Worm (Caenorhabditis elegans) whole organism, young adult: ENCODE data around the gene col-109.

ENCODE experiments used
- B0261.1 ChIP-seq: sonication (generic microtip); optimal IDR thresholded peaks from 2 replicates; lab custom pipeline; 2016; ENCODE audit warnings: mild to moderate bottlenecking, missing genetic modification characterization, moderate library complexity, missing compliant biosample characterization
- C06A6.2 ChIP-seq: fragments of 200-800 bp; sonication (Bioruptor generic); conservative IDR thresholded peaks from 2 replicates; pipeline ENCODE4 v1.3.6; 2022; ENCODE audit warnings: missing genetic modification characterization, missing compliant biosample characterization
- C17E4.6 ChIP-seq: fragments of 200-800 bp; sonication (Bioruptor generic); IDR thresholded peaks from 2 replicates; pipeline ENCODE4 v1.3.6; 2022; ENCODE audit warnings: missing genetic modification reagents, missing genetic modification characterization, missing compliant biosample characterization
- D2030.7 ChIP-seq: fragments of 200-800 bp; sonication (Bioruptor generic); IDR thresholded peaks from 2 replicates; pipeline ENCODE4 v1.3.6; 2022; ENCODE audit warnings: missing genetic modification reagents, missing genetic modification characterization, missing compliant biosample characterization
- F22D6.2 ChIP-seq: sonication (generic microtip); optimal IDR thresholded peaks from 2 replicates; lab custom pipeline; 2016; ENCODE audit warnings: mild to moderate bottlenecking, missing genetic modification characterization, missing compliant biosample characterization
- F33H1.4 ChIP-seq: fragments of 200-800 bp; sonication (Bioruptor generic); IDR thresholded peaks from 2 replicates; pipeline ENCODE4 v1.3.6; 2022; ENCODE audit warnings: missing genetic modification reagents, missing genetic modification characterization, missing compliant biosample characterization
- F37B4.10 ChIP-seq: fragments of 200-800 bp; sonication (Bioruptor generic); IDR thresholded peaks from 2 replicates; pipeline ENCODE4 v1.3.6; 2022; ENCODE audit warnings: missing genetic modification characterization, missing compliant biosample characterization
- F49E8.2 ChIP-seq: sonication (generic microtip); optimal IDR thresholded peaks from 3 replicates; lab custom pipeline; 2017; ENCODE audit warnings: missing genetic modification characterization, mild to moderate bottlenecking, missing compliant biosample characterization, antibody characterized with exemption, moderate library complexity; ENCODE audit not compliant: insufficient read depth
- K11D2.4 ChIP-seq: fragments of 200-800 bp; sonication (Bioruptor generic); IDR thresholded peaks from 2 replicates; pipeline ENCODE4 v1.3.6; 2022; ENCODE audit warnings: missing genetic modification reagents, missing genetic modification characterization, missing compliant biosample characterization
- Y53G8AR.9 ChIP-seq: fragments of 200-800 bp; sonication (Bioruptor generic); conservative IDR thresholded peaks from 2 replicates; pipeline ENCODE4 v1.3.6; 2022; ENCODE audit warnings: missing genetic modification reagents, missing genetic modification characterization, missing compliant biosample characterization
- Y67H2A.10 ChIP-seq: fragments of 200-800 bp; sonication (Bioruptor generic); conservative IDR thresholded peaks from 2 replicates; pipeline ENCODE4 v1.3.6; 2022; ENCODE audit warnings: missing genetic modification reagents, missing genetic modification characterization, missing compliant biosample characterization
- attf-5 ChIP-seq: fragments of 200-800 bp; sonication (Bioruptor generic); optimal IDR thresholded peaks from 2 replicates; lab custom pipeline; 2018; ENCODE audit warnings: mild to moderate bottlenecking, missing genetic modification characterization, missing compliant biosample characterization
- attf-6 ChIP-seq: fragments of 200-800 bp; sonication (Bioruptor generic); IDR thresholded peaks from 2 replicates; pipeline ENCODE4 v1.3.6; 2022; ENCODE audit warnings: missing genetic modification reagents, missing genetic modification characterization, missing compliant biosample characterization
- bed-2 ChIP-seq: fragments of 200-800 bp; sonication (Bioruptor generic); IDR thresholded peaks from 2 replicates; pipeline ENCODE4 v1.3.6; 2022; ENCODE audit warnings: missing genetic modification reagents, missing genetic modification characterization, missing compliant biosample characterization
- cebp-1 ChIP-seq, 2 experiments: fragments of 200-800 bp in 1 of 2; sonication (Bioruptor generic) in 1 of 2; sonication (generic microtip) in 1 of 2; IDR thresholded peaks in 1 of 2; optimal IDR thresholded peaks in 1 of 2; 2 replicates each; pipeline versions ENCODE4 v1.3.6 to Lab custom; 2017 to 2022; ENCODE audit warnings: missing compliant biosample characterization in 2 of 2, missing genetic modification characterization in 2 of 2, mild to moderate bottlenecking in 1 of 2, missing genetic modification reagents in 1 of 2, moderate library complexity in 1 of 2
- ceh-27 ChIP-seq: fragments of 200-800 bp; sonication (Bioruptor generic); optimal IDR thresholded peaks from 2 replicates; lab custom pipeline; 2018; ENCODE audit warnings: mild to moderate bottlenecking, missing genetic modification characterization, moderate library complexity, missing compliant biosample characterization
- ceh-91 ChIP-seq: fragments of 200-800 bp; sonication (Bioruptor generic); IDR thresholded peaks from 2 replicates; pipeline ENCODE4 v1.3.6; 2022; ENCODE audit warnings: missing genetic modification reagents, missing genetic modification characterization, missing compliant biosample characterization
- dpff-1 ChIP-seq: sonication (generic microtip); optimal IDR thresholded peaks from 2 replicates; lab custom pipeline; 2017; ENCODE audit warnings: mild to moderate bottlenecking, missing genetic modification characterization, missing compliant biosample characterization
- egl-18 ChIP-seq: fragments of 200-800 bp; sonication (Bioruptor generic); IDR thresholded peaks from 2 replicates; pipeline ENCODE4 v1.3.6; 2022; ENCODE audit warnings: missing genetic modification reagents, missing genetic modification characterization, missing compliant biosample characterization
- egl-44 ChIP-seq: fragments of 200-800 bp; sonication (Bioruptor generic); IDR thresholded peaks from 2 replicates; pipeline ENCODE4 v1.3.6; 2022; ENCODE audit warnings: missing genetic modification reagents, missing genetic modification characterization, missing compliant biosample characterization
- ekl-4 ChIP-seq: fragments of 200-800 bp; sonication (Bioruptor generic); IDR thresholded peaks from 2 replicates; pipeline ENCODE4 v1.3.6; 2022; ENCODE audit warnings: missing genetic modification reagents, missing genetic modification characterization, missing compliant biosample characterization
- gei-17 ChIP-seq: fragments of 200-800 bp; sonication (Bioruptor generic); optimal IDR thresholded peaks from 2 replicates; lab custom pipeline; 2018; ENCODE audit warnings: mild to moderate bottlenecking, missing genetic modification characterization, missing compliant biosample characterization
- hlh-26 ChIP-seq: fragments of 200-800 bp; sonication (Bioruptor generic); conservative IDR thresholded peaks from 2 replicates; pipeline ENCODE4 v1.3.6; 2022; ENCODE audit warnings: missing genetic modification reagents, missing genetic modification characterization, missing compliant biosample characterization
- hmg-20 ChIP-seq: fragments of 200-800 bp; sonication (Bioruptor generic); IDR thresholded peaks from 2 replicates; pipeline ENCODE4 v1.3.6; 2022; ENCODE audit warnings: missing genetic modification reagents, missing genetic modification characterization, missing compliant biosample characterization
- let-607 ChIP-seq, 2 experiments: fragments of 200-800 bp in 1 of 2; sonication (Bioruptor generic) in 1 of 2; sonication (generic microtip) in 1 of 2; optimal IDR thresholded peaks; 2 replicates each; lab custom pipeline; 2016 to 2018; ENCODE audit warnings: mild to moderate bottlenecking in 2 of 2, missing compliant biosample characterization in 2 of 2, missing genetic modification characterization in 2 of 2, moderate library complexity in 2 of 2, missing genotype in 1 of 2
- lsy-27 ChIP-seq: sonication (generic microtip); optimal IDR thresholded peaks from 2 replicates; lab custom pipeline; 2017; ENCODE audit warnings: missing genetic modification characterization, mild to moderate bottlenecking, missing compliant biosample characterization, antibody characterized with exemption, missing genotype, borderline replicate concordance; ENCODE audit not compliant: insufficient read depth
- madf-8 ChIP-seq: fragments of 200-800 bp; sonication (Bioruptor generic); conservative IDR thresholded peaks from 2 replicates; pipeline ENCODE4 v1.3.6; 2022; ENCODE audit warnings: missing genetic modification reagents, missing genetic modification characterization, missing compliant biosample characterization
- rec-8 ChIP-seq, 2 experiments: sonication (generic microtip); optimal IDR thresholded peaks; 2 replicates each; lab custom pipeline; 2016; ENCODE audit warnings: mild to moderate bottlenecking in 2 of 2, missing genetic modification characterization in 2 of 2, missing genetic modification reagents in 2 of 2, missing genotype in 2 of 2, missing biosample characterization in 1 of 2, missing compliant biosample characterization in 1 of 2, moderate library complexity in 1 of 2
- sea-2 ChIP-seq: fragments of 200-800 bp; sonication (Bioruptor generic); IDR thresholded peaks from 2 replicates; pipeline ENCODE4 v1.3.6; 2022; ENCODE audit warnings: missing genetic modification characterization, missing compliant biosample characterization
- tlf-1 ChIP-seq: fragments of 200-800 bp; sonication (Bioruptor generic); optimal IDR thresholded peaks from 2 replicates; lab custom pipeline; 2018; ENCODE audit warnings: mild to moderate bottlenecking, missing genetic modification characterization, missing compliant biosample characterization
- unc-130 ChIP-seq: sonication (generic microtip); optimal IDR thresholded peaks from 2 replicates; lab custom pipeline; 2016; ENCODE audit warnings: missing genetic modification reagents, missing genetic modification characterization, missing compliant biosample characterization
- unc-62 ChIP-seq: fragments of 150-350 bp; optimal IDR thresholded peaks from 2 replicates; lab custom pipeline; 2014; ENCODE audit warnings: missing biosample characterization, missing genetic modification reagents, missing genetic modification characterization
- ztf-22 ChIP-seq: fragments of 200-800 bp; sonication (Bioruptor generic); optimal IDR thresholded peaks from 2 replicates; lab custom pipeline; 2018; ENCODE audit warnings: mild to moderate bottlenecking, missing genetic modification characterization, moderate library complexity, missing compliant biosample characterization
- ztf-25 ChIP-seq: fragments of 200-800 bp; sonication (Bioruptor generic); IDR thresholded peaks from 2 replicates; pipeline ENCODE4 v1.3.6; 2022; ENCODE audit warnings: missing genetic modification reagents, missing genetic modification characterization, missing compliant biosample characterization

Gene col-109

DNA sequence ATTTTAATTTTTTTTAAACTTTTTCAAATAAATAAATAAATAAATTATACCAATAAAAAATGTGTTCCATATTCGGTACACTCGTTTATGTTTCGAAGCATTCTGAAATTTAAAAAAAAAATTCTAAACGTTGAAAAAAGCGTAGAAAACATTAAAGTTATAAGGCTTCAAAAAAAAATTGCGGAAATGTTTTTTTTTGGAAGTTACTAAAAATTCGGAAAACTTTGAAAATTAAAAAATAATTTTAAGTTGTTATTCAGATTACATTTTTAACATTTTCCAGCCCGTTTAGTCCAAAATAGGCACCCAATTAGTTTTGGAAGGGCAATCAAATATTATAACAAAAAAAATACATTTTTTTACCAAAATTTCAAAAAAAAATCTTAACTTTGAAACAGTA, 16.2 kb downstream of the col-109 start, which contains the start of gene Y38C1BA.1:
Gene Y38C1BA.1, minus strand, starts transcription at position 101 of the 400 bp plus-strand sequence.
- no peak for TF ChIP-seq attf-6
- TF ChIP-seq C17E4.6 (GFP tag; lab: Robert Waterston, UW), result no peak
- TF ChIP-seq dpff-1 (tag; lab: Kevin White, UChicago), result no peak
- no peak for TF ChIP-seq hmg-20 (GFP tag; lab: Robert Waterston, UW)
- TF ChIP-seq F37B4.10 (GFP tag; lab: Robert Waterston, UW), result no peak
- no peak for TF ChIP-seq D2030.7
- no peak for TF ChIP-seq B0261.1 (tag; lab: Kevin White, UChicago)
- TF ChIP-seq egl-18 (GFP tag; lab: Robert Waterston, UW), result no peak
- no peak for TF ChIP-seq ztf-22 (GFP tag; lab: Kevin White, UChicago)

- TF ChIP-seq rec-8 (tag; optimal IDR thresholded peaks at IDR 0.05; lab: Kevin White, UChicago) (no peak), F22D6.2 (tag; lab: Kevin White, UChicago) (no peak), let-607 (tag; optimal IDR thresholded peaks at IDR 0.05; lab: Kevin White, UChicago) (no peak), attf-5 (GFP tag; lab: Kevin White, UChicago) (no peak), ceh-27 (no peak), C06A6.2 (no peak), ceh-91 (no peak), cebp-1 (GFP tag; IDR thresholded peaks at IDR 0.05; lab: Robert Waterston, UW) (no peak), cebp-1 (tag; optimal IDR thresholded peaks at IDR 0.05; lab: Kevin White, UChicago) (no peak), K11D2.4 (GFP tag; lab: Robert Waterston, UW) (no peak), egl-44 (GFP tag; lab: Robert Waterston, UW) (no peak)
Observed at ce11 chrIV:1791775-1792174, 28.3 kb downstream of the col-109 start.

- TF ChIP-seq Y67H2A.10 (GFP tag; lab: Robert Waterston, UW), result no peak
- TF ChIP-seq Y53G8AR.9 (GFP tag; lab: Robert Waterston, UW), result no peak
- TF ChIP-seq hlh-26 (GFP tag; lab: Robert Waterston, UW), result no peak
- TF ChIP-seq ztf-25 (GFP tag; lab: Robert Waterston, UW), result 0 out of 2 replicates have a peak, but pooled peaks have one; percentile 11
Observed at ce11 chrIV:1790677-1791076, 29.4 kb downstream of the col-109 start.

DNA sequence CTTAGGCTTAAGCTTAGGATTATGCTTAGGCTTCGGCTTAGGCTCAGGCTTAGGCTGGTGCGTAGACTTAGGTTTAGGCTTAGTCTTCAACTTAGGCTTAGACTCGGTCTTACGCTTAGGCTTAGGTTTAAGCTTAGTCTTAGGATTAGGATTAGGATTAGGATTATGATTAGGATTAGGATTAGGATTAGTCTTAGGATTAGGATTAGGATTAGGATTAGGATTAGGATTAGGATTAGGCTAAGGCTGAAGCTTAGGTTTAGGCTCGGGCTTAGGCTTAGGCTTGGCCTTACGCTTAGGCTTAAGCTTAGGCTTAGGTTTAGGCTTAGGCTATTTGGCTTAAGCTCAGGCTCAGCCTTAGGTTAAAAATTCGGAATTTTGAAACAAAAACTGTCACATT, 34.9 kb downstream of the col-109 start:
- no peak for TF ChIP-seq unc-62 (GFP tag; lab: Kevin White, UChicago)
- no peak for TF ChIP-seq tlf-1
- TF ChIP-seq F33H1.4 (GFP tag; lab: Robert Waterston, UW), result no peak
- no peak for TF ChIP-seq lsy-27
- no peak for TF ChIP-seq sea-2 (GFP tag; lab: Robert Waterston, UW)
- no peak for TF ChIP-seq madf-8
- no peak for TF ChIP-seq hmg-20 (GFP tag; lab: Robert Waterston, UW)
- no peak for TF ChIP-seq gei-17
- TF ChIP-seq F49E8.2 (tag; lab: Kevin White, UChicago), result no peak
- no peak for TF ChIP-seq bed-2 (GFP tag; lab: Robert Waterston, UW)
- TF ChIP-seq unc-130, result no peak
- TF ChIP-seq ekl-4, result no peak
